Fruit fly (Drosophila melanogaster): Measurements from ENCODE around the gene CG9737.

The CG9737 gene

DNA sequence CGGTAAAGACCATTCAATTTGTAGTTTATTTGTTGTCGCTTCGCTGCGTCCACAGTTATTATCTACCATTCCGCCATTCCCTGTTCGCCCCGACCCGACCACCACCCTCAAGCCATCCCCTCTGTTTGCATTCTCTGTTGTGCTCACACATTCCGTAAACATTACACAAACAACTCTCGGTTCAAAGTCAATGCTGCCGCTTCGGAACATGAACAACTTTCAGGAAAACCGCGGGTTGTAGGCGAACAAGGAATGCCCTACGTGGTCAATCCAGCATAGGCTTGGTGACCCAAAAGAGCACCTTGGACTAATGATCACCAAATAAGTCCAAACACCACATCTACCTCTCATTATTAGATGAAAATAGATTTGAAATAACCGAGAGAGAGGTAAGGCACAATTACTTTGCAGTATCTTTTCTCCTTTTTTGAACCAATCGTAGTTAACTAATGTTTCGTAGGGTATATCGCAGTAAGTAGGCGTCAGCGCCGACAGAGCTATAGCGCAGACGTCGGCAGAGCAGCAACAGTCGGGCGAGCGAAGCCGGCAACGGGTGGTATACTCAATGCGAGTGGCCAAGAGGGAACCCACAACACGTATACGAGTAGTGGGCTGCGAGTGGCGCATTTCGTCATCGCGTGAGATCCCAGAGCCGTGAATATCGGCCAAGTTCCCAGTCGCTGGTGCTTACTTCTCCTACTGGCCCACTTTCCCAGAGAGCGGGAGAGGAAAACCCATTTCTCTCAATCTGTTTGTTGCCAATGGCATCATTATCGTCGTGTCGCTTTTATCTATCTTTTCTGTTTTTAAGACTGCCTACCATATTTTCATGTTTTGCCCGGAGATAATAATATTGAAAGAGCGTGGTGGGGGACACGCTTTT is 39.8 kb downstream of the CG9737 start (continued):
- no peak for TF ChIP-seq dl (GFP tag; optimal IDR thresholded peaks at IDR 0.05; ENCODE audit: insufficient read depth in 1 of 2, partially characterized antibody in 2 of 2)
- no peak for TF ChIP-seq Vsx2 (GFP tag; optimal IDR thresholded peaks at IDR 0.05; ENCODE audit: partially characterized antibody)

DNA sequence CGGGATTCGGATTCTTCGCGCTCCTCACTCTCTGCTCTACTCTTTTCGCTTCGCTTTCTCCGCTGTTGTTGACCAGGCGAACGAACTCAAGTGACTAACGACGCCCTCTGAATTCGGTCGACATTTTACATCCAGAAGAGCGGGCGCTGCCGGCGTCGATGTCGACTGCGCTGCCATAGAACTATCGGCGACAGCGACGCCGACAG is 40.3 kb downstream of the CG9737 start, which contains the start of gene CG9743:
CG9743 (minus strand) TSS at position 101 of the 206 bp plus-strand sequence.
- TF ChIP-seq psq (GFP tag; optimal IDR thresholded peaks at IDR 0.05), result no peak
- no peak for TF ChIP-seq ey (GFP tag; optimal IDR thresholded peaks at IDR 0.05)
- TF ChIP-seq foxo (GFP tag; optimal IDR thresholded peaks at IDR 0.05), result no peak
- TF ChIP-seq Sp1 (GFP tag; optimal IDR thresholded peaks at IDR 0.05), result no peak
- TF ChIP-seq Vsx2 (GFP tag; optimal IDR thresholded peaks at IDR 0.05; ENCODE audit: partially characterized antibody), result no peak
- no peak for TF ChIP-seq Rel (GFP tag; optimal IDR thresholded peaks at IDR 0.05)
- TF ChIP-seq Rel (tag; optimal IDR thresholded peaks at IDR 0.05), result no peak
- TF ChIP-seq Hr83 (GFP tag; optimal IDR thresholded peaks at IDR 0.05; ENCODE audit: poor library complexity, severe bottlenecking), result no peak
- TF ChIP-seq lola (GFP tag; optimal IDR thresholded peaks at IDR 0.05), result no peak
- no peak for TF ChIP-seq Mio (GFP tag; optimal IDR thresholded peaks at IDR 0.05)
- TF ChIP-seq br (GFP tag; optimal IDR thresholded peaks at IDR 0.05), result no peak
- no peak for TF ChIP-seq Abd-B (GFP tag; optimal IDR thresholded peaks at IDR 0.05)

DNA sequence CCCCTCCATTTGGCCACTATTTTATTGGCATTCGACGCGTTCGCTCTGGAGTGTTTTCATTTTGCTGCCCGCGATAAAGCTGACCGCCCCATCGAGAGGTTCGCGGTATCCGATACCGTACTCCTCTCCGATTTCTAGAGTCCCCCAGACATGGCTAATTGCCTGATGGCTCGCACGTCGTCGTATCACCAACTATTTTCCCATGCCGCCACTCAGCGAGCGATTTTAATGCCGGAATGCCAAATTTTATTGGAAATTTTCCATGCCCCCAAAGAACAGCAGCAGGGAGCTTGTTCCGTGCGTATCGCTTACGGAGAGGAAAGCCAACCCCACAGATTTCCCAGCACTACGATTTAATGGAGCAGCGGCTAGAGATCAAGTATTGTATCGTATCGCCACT is 42.0 kb downstream of the CG9737 start:
- TF ChIP-seq Abd-B (GFP tag; optimal IDR thresholded peaks at IDR 0.05) (no peak), foxo (GFP tag; optimal IDR thresholded peaks at IDR 0.05) (no peak), OdsH (GFP tag; optimal IDR thresholded peaks at IDR 0.05) (no peak), HLH106 (tag; optimal IDR thresholded peaks at IDR 0.05) (no peak), rgr (GFP tag; optimal IDR thresholded peaks at IDR 0.05) (no peak), Hr78 (GFP tag; optimal IDR thresholded peaks at IDR 0.05) (no peak), h (GFP tag; optimal IDR thresholded peaks at IDR 0.05) (no peak), sv (GFP tag; optimal IDR thresholded peaks at IDR 0.05) (no peak), GATAd (GFP tag; optimal IDR thresholded peaks at IDR 0.05) (no peak), usp (GFP tag; optimal IDR thresholded peaks at IDR 0.05) (no peak), Vsx2 (GFP tag; optimal IDR thresholded peaks at IDR 0.05; ENCODE audit: partially characterized antibody) (no peak), CrebA (GFP tag; optimal IDR thresholded peaks at IDR 0.05; ENCODE audit: borderline replicate concordance) (no peak), Hnf4 (GFP tag; optimal IDR thresholded peaks at IDR 0.05) (no peak), Mio (GFP tag; optimal IDR thresholded peaks at IDR 0.05) (no peak), Sp1 (GFP tag; optimal IDR thresholded peaks at IDR 0.05) (no peak)

DNA sequence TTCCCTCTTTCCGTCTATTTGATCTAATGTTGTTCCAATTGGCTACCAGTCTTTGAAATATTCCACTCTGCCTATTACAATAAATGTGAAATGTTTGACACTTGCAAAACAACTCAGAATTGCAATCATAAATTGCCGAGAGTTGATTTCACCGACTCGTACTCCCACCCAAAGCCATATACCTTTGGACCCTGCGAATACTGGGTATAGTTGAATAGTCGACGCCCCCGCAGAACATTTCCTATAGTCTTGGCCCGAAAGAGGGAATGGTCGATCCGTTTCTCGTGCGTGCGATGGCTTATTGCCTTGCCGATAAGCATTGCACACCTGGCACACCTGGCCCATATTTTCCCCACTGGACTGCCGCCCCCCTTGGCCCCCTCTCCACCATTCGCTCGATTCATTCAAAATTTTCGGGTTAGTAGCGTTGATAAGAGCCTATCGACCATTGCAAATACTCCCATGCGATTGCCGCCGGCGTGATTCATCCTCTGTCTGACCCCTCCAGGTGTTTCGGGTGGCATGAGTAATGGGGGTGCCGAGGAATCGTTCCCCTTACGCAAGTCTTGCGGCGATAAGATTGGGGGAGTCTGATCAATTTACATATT is 42.9 kb downstream of the CG9737 start:
- peak; percentile 37 for TF ChIP-seq h (GFP tag; optimal IDR thresholded peaks at IDR 0.05)
- TF ChIP-seq sage (GFP tag; optimal IDR thresholded peaks at IDR 0.05), result no peak
- TF ChIP-seq Jra (GFP tag; optimal IDR thresholded peaks at IDR 0.05), result peak; percentile 10
- TF ChIP-seq Rel (GFP tag; optimal IDR thresholded peaks at IDR 0.05), result no peak
- TF ChIP-seq Rel (tag; optimal IDR thresholded peaks at IDR 0.05), result peak; percentile 33
- TF ChIP-seq fru (GFP tag; optimal IDR thresholded peaks at IDR 0.05), result peak; percentile 44
- TF ChIP-seq rgr (GFP tag; optimal IDR thresholded peaks at IDR 0.05), result no peak

DNA sequence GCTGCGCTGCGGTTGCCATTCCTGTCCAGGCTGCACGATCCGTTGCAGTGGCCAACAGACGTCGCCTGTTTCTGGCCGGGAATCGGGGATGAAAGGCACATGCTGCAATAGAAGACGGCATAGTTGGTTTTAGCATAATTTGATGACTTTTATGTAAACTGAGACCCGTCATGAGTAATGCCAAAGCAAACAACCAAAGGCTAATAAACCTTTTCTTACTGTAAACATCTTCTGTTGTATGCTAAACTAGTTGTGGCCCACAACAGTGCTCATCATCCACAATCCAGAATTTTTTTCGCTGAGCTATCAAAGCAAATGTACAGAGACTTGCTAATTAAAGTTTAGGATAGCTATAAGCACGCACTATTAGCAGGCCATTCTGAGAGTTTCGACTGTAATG is 44.3 kb downstream of the CG9737 start:
- TF ChIP-seq OdsH (GFP tag; optimal IDR thresholded peaks at IDR 0.05) (no peak), br (GFP tag; optimal IDR thresholded peaks at IDR 0.05) (no peak), Myc (optimal IDR thresholded peaks at IDR 0.05) (no peak), CG9705 (GFP tag; optimal IDR thresholded peaks at IDR 0.05) (no peak), Jra (GFP tag; optimal IDR thresholded peaks at IDR 0.05) (no peak), rgr (GFP tag; optimal IDR thresholded peaks at IDR 0.05) (no peak), pan (optimal IDR thresholded peaks at IDR 0.05) (no peak), CrebA (GFP tag; optimal IDR thresholded peaks at IDR 0.05; ENCODE audit: borderline replicate concordance) (no peak)

DNA sequence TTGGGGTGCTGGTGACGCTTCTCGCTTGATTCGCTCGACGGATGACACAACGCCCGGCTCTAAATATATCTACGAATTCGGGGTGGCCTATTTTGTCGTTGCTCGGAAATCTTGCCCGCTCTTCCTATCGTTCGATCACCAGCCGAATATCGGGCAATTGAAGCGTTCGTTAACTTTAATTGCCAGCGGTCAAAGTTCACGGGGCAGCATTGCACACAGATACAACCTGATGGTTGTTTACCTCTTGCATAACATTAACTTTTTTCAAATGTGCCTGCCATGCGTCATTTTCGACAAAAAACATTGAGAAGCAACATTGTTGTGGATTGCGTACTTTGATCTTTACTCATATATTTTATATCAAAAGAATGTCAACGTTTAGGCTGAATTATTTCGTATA is 45.3 kb downstream of the CG9737 start:
- no peak for TF ChIP-seq Dfd (GFP tag; optimal IDR thresholded peaks at IDR 0.05)
- TF ChIP-seq h (GFP tag; optimal IDR thresholded peaks at IDR 0.05), result no peak
- no peak for TF ChIP-seq foxo (GFP tag; optimal IDR thresholded peaks at IDR 0.05)
- no peak for TF ChIP-seq Rel (GFP tag; optimal IDR thresholded peaks at IDR 0.05)
- TF ChIP-seq Rel (tag; optimal IDR thresholded peaks at IDR 0.05), result no peak
- no peak for TF ChIP-seq Hr78 (GFP tag; optimal IDR thresholded peaks at IDR 0.05)
- TF ChIP-seq tai (GFP tag; optimal IDR thresholded peaks at IDR 0.05), result no peak
- no peak for TF ChIP-seq Mio (GFP tag; optimal IDR thresholded peaks at IDR 0.05)
